Worm (Caenorhabditis elegans) whole organism, young adult: ENCODE results near the gene F37H8.6.

ENCODE experiments used
- B0336.3 ChIP-seq: fragments of 200-800 bp; sonication (Bioruptor generic); IDR thresholded peaks from 2 replicates; pipeline ENCODE4 v1.3.6; 2022; ENCODE audit warnings: missing genetic modification characterization, missing compliant biosample characterization
- F10E7.11 ChIP-seq: sonication (generic microtip); optimal IDR thresholded peaks from 2 replicates; lab custom pipeline; 2017; ENCODE audit warnings: mild to moderate bottlenecking, missing genetic modification characterization, moderate library complexity, missing compliant biosample characterization
- F23B12.7 ChIP-seq: sonication (generic microtip); optimal IDR thresholded peaks from 2 replicates; lab custom pipeline; 2017; ENCODE audit warnings: missing genetic modification characterization, mild to moderate bottlenecking, missing compliant biosample characterization, antibody characterized with exemption, moderate library complexity; ENCODE audit not compliant: insufficient read depth
- F37B4.10 ChIP-seq: fragments of 200-800 bp; sonication (Bioruptor generic); IDR thresholded peaks from 2 replicates; pipeline ENCODE4 v1.3.6; 2022; ENCODE audit warnings: missing genetic modification characterization, missing compliant biosample characterization
- F39B2.1 ChIP-seq: fragments of 200-800 bp; sonication (Bioruptor generic); IDR thresholded peaks from 2 replicates; pipeline ENCODE4 v1.3.6; 2022; ENCODE audit warnings: missing genetic modification reagents, missing genetic modification characterization, missing compliant biosample characterization
- F55B11.4 ChIP-seq: sonication (generic microtip); optimal IDR thresholded peaks from 2 replicates; lab custom pipeline; 2016; ENCODE audit warnings: missing compliant biosample characterization, missing genetic modification characterization, borderline replicate concordance; ENCODE audit not compliant: insufficient read depth
- F57C9.4 ChIP-seq: sonication (generic microtip); optimal IDR thresholded peaks from 2 replicates; lab custom pipeline; 2017; ENCODE audit warnings: mild to moderate bottlenecking, missing genetic modification characterization, missing compliant biosample characterization
- K11D2.4 ChIP-seq: fragments of 200-800 bp; sonication (Bioruptor generic); IDR thresholded peaks from 2 replicates; pipeline ENCODE4 v1.3.6; 2022; ENCODE audit warnings: missing genetic modification reagents, missing genetic modification characterization, missing compliant biosample characterization
- K12H6.12 ChIP-seq: fragments of 200-800 bp; sonication (Bioruptor generic); optimal IDR thresholded peaks from 2 replicates; lab custom pipeline; 2018; ENCODE audit warnings: mild to moderate bottlenecking, missing genetic modification characterization, missing compliant biosample characterization
- T07F8.4 ChIP-seq: sonication (generic microtip); optimal IDR thresholded peaks from 2 replicates; lab custom pipeline; 2016; ENCODE audit warnings: mild to moderate bottlenecking, missing genetic modification characterization, moderate library complexity, missing compliant biosample characterization
- T26A5.8 ChIP-seq: sonication (generic microtip); optimal IDR thresholded peaks from 2 replicates; lab custom pipeline; 2016; ENCODE audit warnings: missing genetic modification characterization, missing compliant biosample characterization
- Y67H2A.10 ChIP-seq: fragments of 200-800 bp; sonication (Bioruptor generic); conservative IDR thresholded peaks from 2 replicates; pipeline ENCODE4 v1.3.6; 2022; ENCODE audit warnings: missing genetic modification reagents, missing genetic modification characterization, missing compliant biosample characterization
- Y95B8A.8 ChIP-seq: fragments of 200-800 bp; sonication (Bioruptor generic); IDR thresholded peaks from 2 replicates; pipeline ENCODE4 v1.3.6; 2022; ENCODE audit warnings: missing genetic modification reagents, missing genetic modification characterization, missing compliant biosample characterization
- aptf-2 ChIP-seq: fragments of 200-800 bp; sonication (Bioruptor generic); conservative IDR thresholded peaks from 2 replicates; pipeline ENCODE4 v1.3.6; 2022; ENCODE audit warnings: missing genetic modification reagents, missing genetic modification characterization, missing compliant biosample characterization
- aptf-3 ChIP-seq: fragments of 200-800 bp; sonication (Bioruptor generic); IDR thresholded peaks from 2 replicates; pipeline ENCODE4 v1.3.6; 2022; ENCODE audit warnings: missing genetic modification characterization, missing compliant biosample characterization
- atf-7 ChIP-seq: sonication (generic microtip); optimal IDR thresholded peaks from 2 replicates; lab custom pipeline; 2017; ENCODE audit warnings: mild to moderate bottlenecking, missing genetic modification characterization, missing compliant biosample characterization
- cebp-2 ChIP-seq: fragments of 200-800 bp; sonication (Bioruptor generic); IDR thresholded peaks from 2 replicates; pipeline ENCODE4 v1.3.6; 2022; ENCODE audit warnings: missing genetic modification characterization, missing compliant biosample characterization
- ceh-100 ChIP-seq: fragments of 200-800 bp; sonication (Bioruptor generic); IDR thresholded peaks from 2 replicates; pipeline ENCODE4 v1.3.6; 2022; ENCODE audit warnings: missing genetic modification reagents, missing genetic modification characterization, missing compliant biosample characterization
- ceh-40 ChIP-seq: fragments of 200-800 bp; sonication (Bioruptor generic); IDR thresholded peaks from 2 replicates; pipeline ENCODE4 v1.3.6; 2022; ENCODE audit warnings: missing genetic modification characterization, missing compliant biosample characterization
- ceh-58 ChIP-seq: fragments of 200-800 bp; sonication (Bioruptor generic); IDR thresholded peaks from 2 replicates; pipeline ENCODE4 v1.3.6; 2022; ENCODE audit warnings: missing genetic modification characterization, missing compliant biosample characterization
- chd-7 ChIP-seq: sonication (generic microtip); optimal IDR thresholded peaks from 2 replicates; lab custom pipeline; 2016; ENCODE audit warnings: mild to moderate bottlenecking, missing genetic modification characterization, moderate library complexity, missing compliant biosample characterization
- dox-1 ChIP-seq: fragments of 200-800 bp; sonication (Bioruptor generic); IDR thresholded peaks from 2 replicates; pipeline ENCODE4 v1.3.6; 2022; ENCODE audit warnings: missing genetic modification reagents, missing genetic modification characterization, missing compliant biosample characterization
- dpff-1 ChIP-seq: sonication (generic microtip); optimal IDR thresholded peaks from 2 replicates; lab custom pipeline; 2017; ENCODE audit warnings: mild to moderate bottlenecking, missing genetic modification characterization, missing compliant biosample characterization
- egl-44 ChIP-seq: fragments of 200-800 bp; sonication (Bioruptor generic); IDR thresholded peaks from 2 replicates; pipeline ENCODE4 v1.3.6; 2022; ENCODE audit warnings: missing genetic modification reagents, missing genetic modification characterization, missing compliant biosample characterization
- hlh-12 ChIP-seq: sonication (generic microtip); optimal IDR thresholded peaks from 2 replicates; lab custom pipeline; 2016; ENCODE audit warnings: missing genetic modification characterization, missing compliant biosample characterization
- hmg-20 ChIP-seq: fragments of 200-800 bp; sonication (Bioruptor generic); IDR thresholded peaks from 2 replicates; pipeline ENCODE4 v1.3.6; 2022; ENCODE audit warnings: missing genetic modification reagents, missing genetic modification characterization, missing compliant biosample characterization
- lag-1 ChIP-seq: fragments of 200-800 bp; sonication (Bioruptor generic); IDR thresholded peaks from 2 replicates; pipeline ENCODE4 v1.3.6; 2022; ENCODE audit warnings: missing genetic modification reagents, missing genetic modification characterization, missing compliant biosample characterization
- let-607 ChIP-seq, 2 experiments: fragments of 200-800 bp in 1 of 2; sonication (Bioruptor generic) in 1 of 2; sonication (generic microtip) in 1 of 2; optimal IDR thresholded peaks; 2 replicates each; lab custom pipeline; 2016 to 2018; ENCODE audit warnings: mild to moderate bottlenecking in 2 of 2, missing compliant biosample characterization in 2 of 2, missing genetic modification characterization in 2 of 2, moderate library complexity in 2 of 2, missing genotype in 1 of 2
- lin-35 ChIP-seq, 3 experiments: fragments of 150-350 bp in 2 of 3; sonication (generic microtip) in 1 of 3; optimal IDR thresholded peaks; 2 replicates each; lab custom pipeline; 2014 to 2018; ENCODE audit warnings: missing biosample characterization in 3 of 3, missing genetic modification characterization in 3 of 3, missing genetic modification reagents in 3 of 3
- lsl-1 ChIP-seq: fragments of 200-800 bp; sonication (Bioruptor generic); optimal IDR thresholded peaks from 2 replicates; lab custom pipeline; 2018; ENCODE audit warnings: mild to moderate bottlenecking, missing genetic modification characterization, moderate library complexity, missing compliant biosample characterization
- madf-10 ChIP-seq: sonication (generic microtip); optimal IDR thresholded peaks from 2 replicates; lab custom pipeline; 2016; ENCODE audit warnings: mild to moderate bottlenecking, missing genetic modification characterization, missing compliant biosample characterization
- madf-3 ChIP-seq: fragments of 200-800 bp; sonication (Bioruptor generic); IDR thresholded peaks from 2 replicates; pipeline ENCODE4 v1.3.6; 2022; ENCODE audit warnings: missing genetic modification reagents, missing genetic modification characterization, missing compliant biosample characterization
- madf-8 ChIP-seq: fragments of 200-800 bp; sonication (Bioruptor generic); conservative IDR thresholded peaks from 2 replicates; pipeline ENCODE4 v1.3.6; 2022; ENCODE audit warnings: missing genetic modification reagents, missing genetic modification characterization, missing compliant biosample characterization
- mel-28 ChIP-seq: sonication (generic microtip); optimal IDR thresholded peaks from 2 replicates; lab custom pipeline; 2016; ENCODE audit warnings: borderline replicate concordance, mild to moderate bottlenecking, missing genetic modification characterization, missing compliant biosample characterization
- nfyb-1 ChIP-seq: fragments of 200-800 bp; sonication (Bioruptor generic); IDR thresholded peaks from 2 replicates; pipeline ENCODE4 v1.3.6; 2022; ENCODE audit warnings: missing genetic modification reagents, missing genetic modification characterization, missing compliant biosample characterization
- nhr-27 ChIP-seq: fragments of 200-800 bp; sonication (Bioruptor generic); optimal IDR thresholded peaks from 2 replicates; lab custom pipeline; 2018; ENCODE audit warnings: mild to moderate bottlenecking, missing genetic modification characterization, moderate library complexity, missing compliant biosample characterization
- nhr-80 ChIP-seq: sonication (generic microtip); optimal IDR thresholded peaks from 2 replicates; lab custom pipeline; 2016; ENCODE audit warnings: missing genetic modification characterization, missing compliant biosample characterization
- pbrm-1 ChIP-seq: fragments of 200-800 bp; sonication (Bioruptor generic); IDR thresholded peaks from 2 replicates; pipeline ENCODE4 v1.3.6; 2022; ENCODE audit warnings: missing genetic modification reagents, missing genetic modification characterization, missing compliant biosample characterization
- pha-4 ChIP-seq: fragments of 150-350 bp; sonication (generic microtip); optimal IDR thresholded peaks from 2 replicates; lab custom pipeline; 2014; ENCODE audit warnings: missing biosample characterization, missing genetic modification reagents, missing genetic modification characterization
- rcor-1 ChIP-seq: fragments of 200-800 bp; sonication (Bioruptor generic); IDR thresholded peaks from 2 replicates; pipeline ENCODE4 v1.3.6; 2022; ENCODE audit warnings: missing genetic modification reagents, missing genetic modification characterization, missing compliant biosample characterization
- sea-2 ChIP-seq: fragments of 200-800 bp; sonication (Bioruptor generic); IDR thresholded peaks from 2 replicates; pipeline ENCODE4 v1.3.6; 2022; ENCODE audit warnings: missing genetic modification characterization, missing compliant biosample characterization
- snpc-1.1 ChIP-seq: sonication (generic microtip); optimal IDR thresholded peaks from 2 replicates; lab custom pipeline; 2017; ENCODE audit warnings: missing genetic modification characterization, mild to moderate bottlenecking, missing compliant biosample characterization, antibody characterized with exemption, moderate library complexity, missing genotype, missing genetic modification reagents; ENCODE audit not compliant: insufficient read depth
- snpc-3.4 ChIP-seq: sonication (generic microtip); optimal IDR thresholded peaks from 2 replicates; lab custom pipeline; 2017; ENCODE audit warnings: missing genetic modification characterization, mild to moderate bottlenecking, missing compliant biosample characterization, antibody characterized with exemption, moderate library complexity, missing genotype, missing genetic modification reagents
- snpc-4 ChIP-seq, 5 experiments: fragments of 150-350 bp in 1 of 5; sonication (generic microtip) in 4 of 5; optimal IDR thresholded peaks; 2 replicates each; lab custom pipeline; 2014 to 2018; ENCODE audit warnings: missing genetic modification characterization in 5 of 5, missing biosample characterization in 3 of 5, antibody characterized with exemption in 2 of 5, mild to moderate bottlenecking in 2 of 5, missing compliant biosample characterization in 2 of 5, missing genotype in 2 of 5, moderate library complexity in 2 of 5, missing genetic modification reagents in 1 of 5
- somi-1 ChIP-seq: fragments of 200-800 bp; sonication (Bioruptor generic); optimal IDR thresholded peaks from 2 replicates; lab custom pipeline; 2018; ENCODE audit warnings: mild to moderate bottlenecking, missing genetic modification characterization, missing compliant biosample characterization
- tbx-9 ChIP-seq: sonication (generic microtip); optimal IDR thresholded peaks from 2 replicates; lab custom pipeline; 2016; ENCODE audit warnings: borderline replicate concordance, missing genetic modification characterization, inconsistent platforms, missing compliant biosample characterization
- xnd-1 ChIP-seq: sonication (generic microtip); optimal IDR thresholded peaks from 2 replicates; lab custom pipeline; 2016; ENCODE audit warnings: missing genotype, missing genetic modification reagents, missing genetic modification characterization, missing compliant biosample characterization
- ztf-26 ChIP-seq: sonication (generic microtip); optimal IDR thresholded peaks from 2 replicates; lab custom pipeline; 2017; ENCODE audit warnings: missing genetic modification characterization, missing compliant biosample characterization

The F37H8.6 gene

ce11 chrII:11167039-11167438, 10.2 kb downstream of the F37H8.6 start (continued):
- peak; percentile 98 for TF ChIP-seq snpc-3.4 (tag; lab: Kevin White, UChicago)
- no peak for TF ChIP-seq mel-28 (tag; lab: Kevin White, UChicago)
- peak; percentile 89; the same call in 1 of the 2 replicates for TF ChIP-seq nfyb-1 (GFP tag; lab: Robert Waterston, UW)
- peak; percentile 61; the same call in 1 of the 2 replicates for TF ChIP-seq hmg-20 (GFP tag; lab: Robert Waterston, UW)
- no peak for TF ChIP-seq Y67H2A.10
- TF ChIP-seq pbrm-1 (GFP tag; lab: Robert Waterston, UW) = peak; percentile 98
- no peak for TF ChIP-seq ceh-40 (GFP tag; lab: Robert Waterston, UW)
- TF ChIP-seq atf-7 (tag; lab: Kevin White, UChicago) = peak; percentile 11
- TF ChIP-seq xnd-1 (tag; lab: Kevin White, UChicago) = peak; percentile 72
- TF ChIP-seq tbx-9 (tag; lab: Kevin White, UChicago) = no peak
- no peak for TF ChIP-seq F57C9.4 (tag; lab: Kevin White, UChicago)
- TF ChIP-seq K12H6.12 (tag; lab: Kevin White, UChicago) = peak; percentile 21
- peak; percentile 29 for TF ChIP-seq chd-7 (tag; lab: Kevin White, UChicago)
- TF ChIP-seq cebp-2 (GFP tag; lab: Robert Waterston, UW) = no peak
- TF ChIP-seq ceh-100 (GFP tag; lab: Robert Waterston, UW) = peak; percentile 82
- no peak for TF ChIP-seq F37B4.10 (GFP tag; lab: Robert Waterston, UW)
- TF ChIP-seq aptf-2 = 0 out of 2 replicates have a peak, but pooled peaks have one; percentile 51
- peak; percentile 99 for TF ChIP-seq snpc-1.1 (tag; lab: Kevin White, UChicago)
- peak; percentile 90 for TF ChIP-seq B0336.3 (GFP tag; lab: Robert Waterston, UW)
- no peak for TF ChIP-seq F39B2.1 (GFP tag; lab: Robert Waterston, UW)
- peak in 1 of 3 experiments; percentile 32 for TF ChIP-seq lin-35 (GFP tag; optimal IDR thresholded peaks at IDR 0.05; lab: Kevin White, UChicago)
- no peak for TF ChIP-seq lag-1
- TF ChIP-seq nhr-27 (tag; lab: Kevin White, UChicago) = no peak
- TF ChIP-seq K11D2.4 (GFP tag; lab: Robert Waterston, UW) = 0 out of 2 replicates have a peak, but pooled peaks have one; percentile 26
- peak; percentile 48 for TF ChIP-seq somi-1 (GFP tag; lab: Kevin White, UChicago)
- no peak for TF ChIP-seq F10E7.11 (tag; lab: Kevin White, UChicago)
- TF ChIP-seq ceh-58 = no peak
- TF ChIP-seq snpc-4 (GFP tag; optimal IDR thresholded peaks at IDR 0.05; lab: Kevin White, UChicago) = peak; percentile 99
- TF ChIP-seq snpc-4 (tag; optimal IDR thresholded peaks at IDR 0.05; lab: Kevin White, UChicago) = peak; percentile 98 to 99 (median 99)
- no peak for TF ChIP-seq pha-4 (tag; lab: Kevin White, UChicago)
- no peak for TF ChIP-seq ztf-26 (tag; lab: Kevin White, UChicago)
- peak; percentile 82 for TF ChIP-seq F23B12.7 (tag; lab: Kevin White, UChicago)
- TF ChIP-seq F55B11.4 (tag; lab: Kevin White, UChicago) = no peak
- TF ChIP-seq T07F8.4 (tag; lab: Kevin White, UChicago) = no peak
- TF ChIP-seq rcor-1 (GFP tag; lab: Robert Waterston, UW) = peak; percentile 86
- peak; percentile 79 for TF ChIP-seq madf-8
- peak; percentile 1 for TF ChIP-seq nhr-80
- peak; percentile 91 for TF ChIP-seq dox-1
- no peak for TF ChIP-seq sea-2 (GFP tag; lab: Robert Waterston, UW)
- TF ChIP-seq egl-44 (GFP tag; lab: Robert Waterston, UW) = peak; percentile 73; the same call in 1 of the 2 replicates
- TF ChIP-seq madf-3 (GFP tag; lab: Robert Waterston, UW) = no peak
- TF ChIP-seq T26A5.8 = peak; percentile 58
- peak; percentile 32 for TF ChIP-seq madf-10
- TF ChIP-seq hlh-12 (tag; lab: Kevin White, UChicago) = no peak
- peak; percentile 80 for TF ChIP-seq dpff-1 (tag; lab: Kevin White, UChicago)
- no peak for TF ChIP-seq let-607 (tag; optimal IDR thresholded peaks at IDR 0.05; lab: Kevin White, UChicago)
- peak; percentile 73 for TF ChIP-seq Y95B8A.8 (GFP tag; lab: Robert Waterston, UW)
- TF ChIP-seq lsl-1 (GFP tag; lab: Kevin White, UChicago) = peak; percentile 80
- no peak for TF ChIP-seq aptf-3 (GFP tag; lab: Robert Waterston, UW)
